Worm (Caenorhabditis elegans) whole organism, young adult: ENCODE measurements around the gene col-106.

Experiments
- B0035.1 ChIP-seq: sonication (generic microtip); optimal IDR thresholded peaks from 2 replicates; lab custom pipeline; 2016; ENCODE audit warnings: missing genetic modification characterization, mild to moderate bottlenecking, missing compliant biosample characterization, missing genotype, missing genetic modification reagents
- attf-5 ChIP-seq: fragments of 200-800 bp; sonication (Bioruptor generic); optimal IDR thresholded peaks from 2 replicates; lab custom pipeline; 2018; ENCODE audit warnings: mild to moderate bottlenecking, missing genetic modification characterization, missing compliant biosample characterization
- lin-35 ChIP-seq, 3 experiments: fragments of 150-350 bp in 2 of 3; sonication (generic microtip) in 1 of 3; optimal IDR thresholded peaks; 2 replicates each; lab custom pipeline; 2014 to 2018; ENCODE audit warnings: missing biosample characterization in 3 of 3, missing genetic modification characterization in 3 of 3, missing genetic modification reagents in 3 of 3
- nfya-2 ChIP-seq: fragments of 200-800 bp; sonication (Bioruptor generic); IDR thresholded peaks from 2 replicates; pipeline ENCODE4 v1.3.6; 2022; ENCODE audit warnings: missing genetic modification reagents, missing genetic modification characterization, missing compliant biosample characterization
- pha-4 ChIP-seq: fragments of 150-350 bp; sonication (generic microtip); optimal IDR thresholded peaks from 2 replicates; lab custom pipeline; 2014; ENCODE audit warnings: missing biosample characterization, missing genetic modification reagents, missing genetic modification characterization
- unc-130 ChIP-seq: sonication (generic microtip); optimal IDR thresholded peaks from 2 replicates; lab custom pipeline; 2016; ENCODE audit warnings: missing genetic modification reagents, missing genetic modification characterization, missing compliant biosample characterization

DNA sequence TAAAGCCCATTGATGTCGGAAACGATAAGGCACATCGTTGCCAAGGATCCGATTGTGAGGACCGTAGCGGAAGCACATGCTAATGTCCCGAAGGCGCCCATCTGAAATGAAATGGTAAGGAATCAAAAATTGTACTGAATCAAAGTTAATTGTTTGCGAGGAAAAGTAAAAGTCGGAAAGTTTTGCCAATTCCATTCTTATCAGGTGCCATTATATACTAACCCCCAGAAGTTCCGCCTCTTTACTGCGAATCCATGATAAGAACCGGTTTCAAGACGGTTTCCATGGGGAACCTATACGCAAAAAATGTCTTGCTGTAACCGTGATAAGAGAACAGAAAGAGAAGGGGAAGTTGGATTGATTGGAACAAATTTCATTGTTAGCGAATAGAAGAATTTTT lies at the start of gene col-106:
- TF ChIP-seq lin-35 (GFP tag; optimal IDR thresholded peaks at IDR 0.05; lab: Kevin White, UChicago) = no peak
- no peak for TF ChIP-seq unc-130 (GFP tag; lab: Kevin White, UChicago)
- no peak for TF ChIP-seq pha-4 (tag; lab: Kevin White, UChicago)
- no peak for TF ChIP-seq B0035.1 (tag; lab: Kevin White, UChicago)
- no peak for TF ChIP-seq nfya-2 (GFP tag; lab: Robert Waterston, UW)
- TF ChIP-seq attf-5 = no peak
